Fruit fly (Drosophila melanogaster): ENCODE measurements around the gene Mettl2.

Gene Mettl2

DNA sequence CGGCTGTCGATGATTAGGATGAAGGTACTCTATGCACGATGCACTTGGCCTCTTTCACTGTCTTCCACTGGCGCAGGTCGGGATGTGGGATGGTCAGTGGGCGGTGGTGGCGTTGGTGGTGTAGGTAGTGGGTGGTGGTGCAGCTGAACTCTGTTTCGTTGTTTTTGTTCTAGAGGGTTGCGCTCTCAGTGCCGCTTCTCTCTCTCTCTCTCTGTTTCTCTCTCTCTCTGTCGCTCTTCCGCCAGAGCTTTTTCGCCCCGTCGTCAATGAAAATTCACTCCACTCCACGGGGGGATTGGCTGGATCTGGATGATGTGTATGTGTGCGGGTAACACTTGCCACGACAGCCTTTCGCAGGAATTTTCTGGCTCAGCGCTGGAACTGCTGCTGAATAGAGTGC is 2.1 kb downstream of the Mettl2 start:
- TF ChIP-seq h (optimal IDR thresholded peaks at IDR 0.05) (no peak), ttk (optimal IDR thresholded peaks at IDR 0.05) (no peak), Sin3A (optimal IDR thresholded peaks at IDR 0.05) (no peak), insv (optimal IDR thresholded peaks at IDR 0.05) (no peak), psq (optimal IDR thresholded peaks at IDR 0.05) (no peak), Myc (optimal IDR thresholded peaks at IDR 0.05) (no peak)

dm6 chr3L:1629064-1629777 is 9.8 kb downstream of the Mettl2 start, which contains the start of gene GC:
Gene GC, minus strand, starts transcription at chr3L:1629301.
- no peak for TF ChIP-seq Sin3A (optimal IDR thresholded peaks at IDR 0.05)
- TF ChIP-seq psq (optimal IDR thresholded peaks at IDR 0.05), result no peak
- no peak for TF ChIP-seq insv (optimal IDR thresholded peaks at IDR 0.05)
- TF ChIP-seq h (optimal IDR thresholded peaks at IDR 0.05), result no peak
- no peak for TF ChIP-seq ttk (optimal IDR thresholded peaks at IDR 0.05)
- no peak for TF ChIP-seq Myc (optimal IDR thresholded peaks at IDR 0.05)

DNA sequence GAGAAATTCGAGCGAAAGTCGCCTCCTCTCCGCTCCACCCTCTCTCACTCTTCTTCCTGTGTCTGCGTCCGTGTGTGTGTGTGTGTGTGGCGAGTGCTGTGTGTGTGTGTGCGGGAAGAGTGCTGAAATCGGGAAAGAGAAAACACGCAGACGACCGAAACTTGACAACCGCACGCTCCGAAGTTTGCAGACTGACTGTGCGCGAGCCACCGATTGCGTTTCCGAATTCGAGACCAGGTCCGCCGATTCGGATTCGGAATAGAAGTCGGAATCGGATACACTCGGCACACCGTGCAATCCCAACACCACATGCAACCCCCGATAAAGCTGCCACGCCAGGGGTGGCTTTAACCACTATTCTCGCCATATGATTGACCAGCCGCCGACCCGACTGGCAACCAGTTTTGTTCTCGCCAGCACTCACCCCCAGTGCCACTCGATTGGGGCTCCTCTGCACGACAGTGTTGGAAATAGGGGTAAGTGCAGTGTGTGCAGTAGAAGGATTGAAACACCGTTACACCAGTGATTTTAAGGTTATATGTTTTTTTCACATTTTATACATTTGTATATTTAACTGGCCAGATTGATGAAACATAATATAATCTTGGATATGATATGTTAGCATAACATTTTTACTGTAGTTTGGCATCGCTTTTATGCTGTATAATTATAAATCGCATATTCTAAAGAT is 10.7 kb downstream of the Mettl2 start, which contains the start of gene CG13928:
CG13928 (minus strand) TSS at position 202 of the 691 bp plus-strand sequence.
- TF ChIP-seq insv (optimal IDR thresholded peaks at IDR 0.05) (no peak), ttk (optimal IDR thresholded peaks at IDR 0.05) (no peak), h (optimal IDR thresholded peaks at IDR 0.05) (no peak), Sin3A (optimal IDR thresholded peaks at IDR 0.05) (no peak), Myc (optimal IDR thresholded peaks at IDR 0.05) (no peak), psq (optimal IDR thresholded peaks at IDR 0.05) (no peak)

DNA sequence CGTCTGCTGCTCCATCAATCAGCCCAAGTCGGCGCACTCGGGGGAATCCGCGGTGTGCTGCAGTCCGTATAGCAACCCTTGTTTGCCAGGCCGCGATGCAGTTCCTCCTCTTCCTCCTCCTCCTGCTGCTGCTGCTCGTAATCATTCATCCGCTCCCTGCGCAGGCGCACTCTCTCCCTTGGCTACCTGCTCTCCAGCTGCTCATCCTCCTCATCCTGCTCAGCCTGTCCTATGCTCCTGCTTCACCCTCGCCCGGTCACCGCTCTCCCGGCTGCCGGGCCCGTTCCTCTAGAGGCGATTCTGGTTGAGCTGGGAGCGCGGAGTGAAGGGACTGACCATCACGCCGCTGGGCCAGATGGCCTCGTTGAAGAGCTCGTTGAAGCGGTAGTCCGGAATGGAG is 12.1 kb downstream of the Mettl2 start:
- TF ChIP-seq insv (optimal IDR thresholded peaks at IDR 0.05), result no peak
- TF ChIP-seq ttk (optimal IDR thresholded peaks at IDR 0.05), result no peak
- no peak for TF ChIP-seq psq (optimal IDR thresholded peaks at IDR 0.05)

DNA sequence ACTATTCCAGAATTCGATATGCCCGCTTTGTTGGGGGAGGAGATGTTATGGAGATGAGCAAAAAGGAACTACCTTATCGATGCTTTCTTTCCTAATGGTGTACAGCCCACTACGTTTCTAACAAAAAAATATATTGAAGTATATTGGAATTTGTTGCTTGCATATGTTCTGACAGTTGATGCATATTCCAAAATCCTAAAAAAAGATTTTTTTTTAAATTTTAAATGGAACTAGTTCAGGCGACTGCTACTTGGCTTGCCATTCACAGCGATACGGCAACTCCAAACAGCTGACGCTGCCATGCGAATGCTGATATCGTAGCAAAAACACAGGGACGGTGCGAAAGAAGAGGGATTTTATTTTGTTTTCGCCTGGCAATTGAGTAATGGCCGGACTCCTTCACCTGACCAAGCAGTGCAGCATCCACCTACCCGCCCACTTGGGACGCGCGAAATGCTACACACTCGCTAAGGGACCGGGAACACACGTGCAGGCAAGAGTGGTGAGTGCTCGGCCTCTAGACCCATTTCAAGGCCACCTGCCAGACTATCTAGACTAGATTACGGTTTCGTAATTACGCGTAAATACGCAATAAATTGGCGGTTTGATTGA is 20.8 kb downstream of the Mettl2 start, which contains the start of the genes CG13926, ABCB7 and CG33230:
CG13926 (minus strand) TSS at position 43 of the 612 bp plus-strand sequence.
ABCB7 (plus strand) TSS at position 299 of the 612 bp plus-strand sequence.
CG33230 (plus strand) TSS at position 299 of the 612 bp plus-strand sequence.
- TF ChIP-seq ttk (optimal IDR thresholded peaks at IDR 0.05) (no peak), Myc (optimal IDR thresholded peaks at IDR 0.05) (no peak), h (optimal IDR thresholded peaks at IDR 0.05) (no peak), insv (optimal IDR thresholded peaks at IDR 0.05) (no peak), Sin3A (optimal IDR thresholded peaks at IDR 0.05) (no peak), psq (optimal IDR thresholded peaks at IDR 0.05) (no peak)

- TF ChIP-seq h (optimal IDR thresholded peaks at IDR 0.05) (no peak), psq (optimal IDR thresholded peaks at IDR 0.05) (no peak), insv (optimal IDR thresholded peaks at IDR 0.05) (no peak), Myc (optimal IDR thresholded peaks at IDR 0.05) (no peak), ttk (optimal IDR thresholded peaks at IDR 0.05) (no peak), Sin3A (optimal IDR thresholded peaks at IDR 0.05) (no peak)
Measured at dm6 chr3L:1615701-1616100, 23.3 kb downstream of the Mettl2 start, which contains the start of gene CG12105. Gene CG12105, minus strand, starts transcription at chr3L:1615801.

- TF ChIP-seq h (optimal IDR thresholded peaks at IDR 0.05) (no peak), Myc (optimal IDR thresholded peaks at IDR 0.05) (no peak), insv (optimal IDR thresholded peaks at IDR 0.05) (no peak), psq (optimal IDR thresholded peaks at IDR 0.05) (no peak), Sin3A (optimal IDR thresholded peaks at IDR 0.05) (no peak), ttk (optimal IDR thresholded peaks at IDR 0.05) (no peak)
Measured at dm6 chr3L:1614465-1615084, 24.5 kb downstream of the Mettl2 start.

dm6 chr3L:1609611-1610010 is 29.4 kb downstream of the Mettl2 start:
- TF ChIP-seq ttk (optimal IDR thresholded peaks at IDR 0.05) (no peak), Sin3A (optimal IDR thresholded peaks at IDR 0.05) (no peak), insv (optimal IDR thresholded peaks at IDR 0.05) (no peak), Myc (optimal IDR thresholded peaks at IDR 0.05) (no peak), psq (optimal IDR thresholded peaks at IDR 0.05) (no peak), h (optimal IDR thresholded peaks at IDR 0.05) (no peak)

DNA sequence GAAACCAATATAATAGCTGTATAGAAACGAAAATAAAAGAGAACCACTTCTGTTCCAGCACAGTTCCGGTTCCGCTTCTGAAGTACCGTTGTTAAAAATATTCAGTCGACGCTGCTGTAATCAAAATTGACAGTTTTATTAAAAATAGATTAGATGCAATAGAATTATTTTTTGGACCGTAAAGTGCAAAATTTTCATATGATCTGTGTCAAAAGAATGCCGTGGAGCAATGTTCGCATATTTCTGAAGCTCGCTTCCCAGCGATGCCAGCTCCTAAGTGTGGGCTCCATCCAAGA is 36.3 kb downstream of the Mettl2 start, which contains the start of the genes CG18170 and CG33791:
CG18170 (plus strand) TSS at position 122 of the 296 bp plus-strand sequence.
CG33791 (plus strand) TSS at position 122 of the 296 bp plus-strand sequence.
- TF ChIP-seq psq (optimal IDR thresholded peaks at IDR 0.05) (no peak), ttk (optimal IDR thresholded peaks at IDR 0.05) (no peak), Myc (optimal IDR thresholded peaks at IDR 0.05) (no peak), insv (optimal IDR thresholded peaks at IDR 0.05) (no peak)

- TF ChIP-seq h (optimal IDR thresholded peaks at IDR 0.05), result no peak
- no peak for TF ChIP-seq ttk (optimal IDR thresholded peaks at IDR 0.05)
- TF ChIP-seq Myc (optimal IDR thresholded peaks at IDR 0.05), result no peak
- TF ChIP-seq insv (optimal IDR thresholded peaks at IDR 0.05), result no peak
- TF ChIP-seq Sin3A (optimal IDR thresholded peaks at IDR 0.05), result no peak
- no peak for TF ChIP-seq psq (optimal IDR thresholded peaks at IDR 0.05)
Measured at dm6 chr3L:1602064-1602832, 36.8 kb downstream of the Mettl2 start, which contains the start of gene CG12104. Gene CG12104, minus strand, starts transcription at chr3L:1602674.
